Fruit fly (Drosophila melanogaster): ENCODE measurements around the gene CG7322.

The CG7322 gene

dm6 chrX:18830396-18830795 lies 27.2 kb downstream of the CG7322 start, which contains the start of gene CG7101:
CG7101 (plus strand) TSS chrX:18830591.
- TF ChIP-seq bab1 (GFP tag; optimal IDR thresholded peaks at IDR 0.05) (peak; percentile 27), CG11617 (GFP tag; optimal IDR thresholded peaks at IDR 0.05) (no peak)

dm6 chrX:18814944-18815343 lies 42.6 kb downstream of the CG7322 start:
- TF ChIP-seq bab1 (GFP tag; optimal IDR thresholded peaks at IDR 0.05) (no peak), Crg-1 (GFP tag; optimal IDR thresholded peaks at IDR 0.05) (no peak), cic (GFP tag; optimal IDR thresholded peaks at IDR 0.05) (no peak), tj (GFP tag; optimal IDR thresholded peaks at IDR 0.05) (no peak), CG14711 (tag; optimal IDR thresholded peaks at IDR 0.05) (no peak), CG1620 (GFP tag; optimal IDR thresholded peaks at IDR 0.05) (no peak), CG7101 (tag; optimal IDR thresholded peaks at IDR 0.05) (no peak), cnc (optimal IDR thresholded peaks at IDR 0.05) (no peak), CG5204 (GFP tag; optimal IDR thresholded peaks at IDR 0.05) (no peak), CG7045 (GFP tag; optimal IDR thresholded peaks at IDR 0.05) (no peak), Hr96 (GFP tag; optimal IDR thresholded peaks at IDR 0.05) (no peak), CG11617 (GFP tag; optimal IDR thresholded peaks at IDR 0.05) (no peak), ovo (GFP tag; optimal IDR thresholded peaks at IDR 0.05) (no peak), kay (GFP tag; ENCODE audit: borderline replicate concordance) (no peak), Mnt (GFP tag; optimal IDR thresholded peaks at IDR 0.05) (no peak), pad (GFP tag; optimal IDR thresholded peaks at IDR 0.05) (no peak), CG33017 (tag; optimal IDR thresholded peaks at IDR 0.05) (no peak), CG12768 (GFP tag; optimal IDR thresholded peaks at IDR 0.05) (no peak), toe (GFP tag; optimal IDR thresholded peaks at IDR 0.05) (no peak)

- TF ChIP-seq Crg-1 (GFP tag; optimal IDR thresholded peaks at IDR 0.05) (no peak), pad (GFP tag; optimal IDR thresholded peaks at IDR 0.05) (peak; percentile 51), cic (GFP tag; optimal IDR thresholded peaks at IDR 0.05) (no peak)
These were observed 43.2 kb downstream of the CG7322 start for dm6 chrX:18814373-18814772.

dm6 chrX:18813049-18813448 lies 44.5 kb downstream of the CG7322 start, which contains the start of gene CG42450:
CG42450 (plus strand) TSS chrX:18813297.
- no peak for TF ChIP-seq CG12768 (GFP tag; optimal IDR thresholded peaks at IDR 0.05)
- TF ChIP-seq cic (GFP tag; optimal IDR thresholded peaks at IDR 0.05) = no peak
- no peak for TF ChIP-seq bab1 (GFP tag; optimal IDR thresholded peaks at IDR 0.05)
- no peak for TF ChIP-seq Mnt (GFP tag; optimal IDR thresholded peaks at IDR 0.05)
- TF ChIP-seq ovo (GFP tag; optimal IDR thresholded peaks at IDR 0.05) = no peak
- TF ChIP-seq tj (GFP tag; optimal IDR thresholded peaks at IDR 0.05) = no peak
- TF ChIP-seq Clk (GFP tag; optimal IDR thresholded peaks at IDR 0.05) = no peak
- TF ChIP-seq pad (GFP tag; optimal IDR thresholded peaks at IDR 0.05) = no peak
- no peak for TF ChIP-seq CG7101 (tag; optimal IDR thresholded peaks at IDR 0.05)
- no peak for TF ChIP-seq toe (GFP tag; optimal IDR thresholded peaks at IDR 0.05)
- no peak for TF ChIP-seq Crg-1 (GFP tag; optimal IDR thresholded peaks at IDR 0.05)

- no peak for TF ChIP-seq Hr96 (GFP tag; optimal IDR thresholded peaks at IDR 0.05)
- no peak for TF ChIP-seq Crg-1 (GFP tag; optimal IDR thresholded peaks at IDR 0.05)
- no peak for TF ChIP-seq ovo (GFP tag; optimal IDR thresholded peaks at IDR 0.05)
- TF ChIP-seq CG11617 (GFP tag; optimal IDR thresholded peaks at IDR 0.05) = no peak
- TF ChIP-seq cnc (optimal IDR thresholded peaks at IDR 0.05) = no peak
- TF ChIP-seq Clk (GFP tag; optimal IDR thresholded peaks at IDR 0.05) = no peak
- TF ChIP-seq cic (GFP tag; optimal IDR thresholded peaks at IDR 0.05) = no peak
- TF ChIP-seq CG33017 (tag; optimal IDR thresholded peaks at IDR 0.05) = no peak
- no peak for TF ChIP-seq Mnt (GFP tag; optimal IDR thresholded peaks at IDR 0.05)
- no peak for TF ChIP-seq CG14711 (tag; optimal IDR thresholded peaks at IDR 0.05)
- TF ChIP-seq CG7045 (GFP tag; optimal IDR thresholded peaks at IDR 0.05) = no peak
- no peak for TF ChIP-seq toe (GFP tag; optimal IDR thresholded peaks at IDR 0.05)
- TF ChIP-seq CG5204 (GFP tag; optimal IDR thresholded peaks at IDR 0.05) = no peak
- TF ChIP-seq tj (GFP tag; optimal IDR thresholded peaks at IDR 0.05) = no peak
- no peak for TF ChIP-seq bab1 (GFP tag; optimal IDR thresholded peaks at IDR 0.05)
- no peak for TF ChIP-seq kay (GFP tag; ENCODE audit: borderline replicate concordance)
- no peak for TF ChIP-seq CG12768 (GFP tag; optimal IDR thresholded peaks at IDR 0.05)
These were observed 45.4 kb downstream of the CG7322 start for dm6 chrX:18812111-18812510.

- TF ChIP-seq kay (GFP tag; ENCODE audit: borderline replicate concordance) (no peak), Hr96 (GFP tag; optimal IDR thresholded peaks at IDR 0.05) (no peak), Mnt (GFP tag; optimal IDR thresholded peaks at IDR 0.05) (no peak), CG12768 (GFP tag; optimal IDR thresholded peaks at IDR 0.05) (no peak), CG1620 (GFP tag; optimal IDR thresholded peaks at IDR 0.05) (no peak), toe (GFP tag; optimal IDR thresholded peaks at IDR 0.05) (no peak), bab1 (GFP tag; optimal IDR thresholded peaks at IDR 0.05) (no peak), Crg-1 (GFP tag; optimal IDR thresholded peaks at IDR 0.05) (no peak)
These were observed 51.2 kb downstream of the CG7322 start, which contains the start of gene CG7058 for dm6 chrX:18806365-18806764. CG7058 (plus strand) TSS chrX:18806694.

Measured in whole organism, adult.